Fruit fly (Drosophila melanogaster) whole organism, embryonic: ENCODE data around the gene CG7065.
A peak's percentile ranks its signal among the peaks of the same experiment; 100 is the strongest.

Experiments
- BEAF-32 ChIP-seq: fragments of 200-800 bp; sonication (Bioruptor generic); optimal IDR thresholded peaks from 3 replicates; lab custom pipeline; 2017; ENCODE audit warnings: missing biosample characterization, missing genetic modification characterization, mild to moderate bottlenecking, moderate library complexity, missing genetic modification reagents
- CG11093 ChIP-seq: fragments of 200-800 bp; sonication (Bioruptor generic); IDR thresholded peaks from 3 replicates; pipeline ENCODE4 v1.3.6; 2022; ENCODE audit warnings: missing biosample characterization, missing genetic modification characterization
- CG11504 ChIP-seq: fragments of 200-800 bp; sonication (Bioruptor generic); optimal IDR thresholded peaks from 3 replicates; lab custom pipeline; 2019; ENCODE audit warnings: missing biosample characterization, mild to moderate bottlenecking, missing genetic modification characterization, moderate library complexity
- CG11696 ChIP-seq: fragments of 200-800 bp; sonication (Bioruptor generic); IDR thresholded peaks from 2 replicates; pipeline ENCODE4 v1.3.6; 2022; ENCODE audit warnings: missing biosample characterization, missing genetic modification characterization
- CG1233 ChIP-seq: fragments of 200-800 bp; sonication (Bioruptor generic); optimal IDR thresholded peaks from 4 replicates; lab custom pipeline; 2018; ENCODE audit warnings: missing biosample characterization, mild to moderate bottlenecking, missing genetic modification characterization
- CG13296 ChIP-seq: fragments of 200-800 bp; sonication (Bioruptor generic); optimal IDR thresholded peaks from 3 replicates; lab custom pipeline; 2018; ENCODE audit warnings: missing biosample characterization, mild to moderate bottlenecking, missing genetic modification characterization
- CG14710 ChIP-seq: fragments of 200-800 bp; sonication (Bioruptor generic); optimal IDR thresholded peaks from 3 replicates; lab custom pipeline; 2019; ENCODE audit warnings: missing biosample characterization, mild to moderate bottlenecking, missing genetic modification characterization, moderate library complexity
- CG15514 ChIP-seq: fragments of 200-800 bp; sonication (Bioruptor generic); optimal IDR thresholded peaks from 3 replicates; lab custom pipeline; 2017; ENCODE audit warnings: missing biosample characterization, missing genetic modification characterization, mild to moderate bottlenecking, moderate library complexity, missing genetic modification reagents
- CG16863 ChIP-seq: fragments of 200-800 bp; sonication (Bioruptor generic); optimal IDR thresholded peaks from 3 replicates; lab custom pipeline; 2016; ENCODE audit warnings: missing biosample characterization, missing genetic modification characterization
- CG18599 ChIP-seq: fragments of 200-800 bp; sonication (Bioruptor generic); optimal IDR thresholded peaks from 3 replicates; lab custom pipeline; 2017; ENCODE audit warnings: missing biosample characterization, missing genetic modification characterization, mild to moderate bottlenecking, moderate library complexity, missing genetic modification reagents
- CG2116 ChIP-seq: fragments of 200-800 bp; sonication (Bioruptor generic); optimal IDR thresholded peaks from 3 replicates; lab custom pipeline; 2018; ENCODE audit warnings: missing biosample characterization, mild to moderate bottlenecking, missing genetic modification characterization
- CG33557 ChIP-seq: fragments of 200-800 bp; sonication (Bioruptor generic); optimal IDR thresholded peaks from 2 replicates; lab custom pipeline; 2019; ENCODE audit warnings: missing biosample characterization, mild to moderate bottlenecking, missing genetic modification characterization, moderate library complexity
- CG34422 ChIP-seq: fragments of 200-800 bp; sonication (Bioruptor generic); IDR thresholded peaks from 3 replicates; pipeline ENCODE4 v1.3.6; 2022; ENCODE audit warnings: missing biosample characterization, missing genetic modification characterization
- CG4854 ChIP-seq: fragments of 200-800 bp; sonication (Bioruptor generic); optimal IDR thresholded peaks from 2 replicates; lab custom pipeline; 2016; ENCODE audit warnings: missing biosample characterization, missing genetic modification characterization, inconsistent platforms
- CG7963 ChIP-seq: fragments of 200-800 bp; sonication (Bioruptor generic); IDR thresholded peaks from 3 replicates; pipeline ENCODE4 v1.3.6; 2022; ENCODE audit warnings: missing biosample characterization, missing genetic modification characterization; ENCODE audit not compliant: partially characterized antibody
- CoRest ChIP-seq: fragments of 200-800 bp; sonication (Bioruptor generic); optimal IDR thresholded peaks from 3 replicates; lab custom pipeline; 2018; ENCODE audit warnings: missing biosample characterization, mild to moderate bottlenecking, missing genetic modification characterization, moderate library complexity
- D19B ChIP-seq: fragments of 200-800 bp; sonication (Bioruptor generic); optimal IDR thresholded peaks from 2 replicates; lab custom pipeline; 2017; ENCODE audit warnings: missing biosample characterization, mild to moderate bottlenecking, missing genetic modification characterization
- Dref ChIP-seq: fragments of 200-800 bp; sonication (Bioruptor generic); IDR thresholded peaks from 2 replicates; pipeline ENCODE4 v1.3.6; 2022; ENCODE audit warnings: missing biosample characterization, missing genetic modification characterization
- Fer1 ChIP-seq: fragments of 200-800 bp; sonication (Bioruptor generic); optimal IDR thresholded peaks from 2 replicates; lab custom pipeline; 2017; ENCODE audit warnings: missing biosample characterization, mild to moderate bottlenecking, missing genetic modification characterization
- H2.0 ChIP-seq: fragments of 200-800 bp; sonication (Bioruptor generic); IDR thresholded peaks from 2 replicates; pipeline ENCODE4 v1.3.6; 2022; ENCODE audit warnings: missing biosample characterization, missing genetic modification characterization
- HLH3B ChIP-seq: fragments of 200-800 bp; sonication (Bioruptor generic); IDR thresholded peaks from 2 replicates; pipeline ENCODE4 v1.3.6; 2022; ENCODE audit warnings: missing biosample characterization, missing genetic modification characterization
- Lim3 ChIP-seq: fragments of 200-800 bp; sonication (Bioruptor generic); IDR thresholded peaks from 2 replicates; pipeline ENCODE4 v1.3.6; 2022; ENCODE audit warnings: missing biosample characterization, missing genetic modification characterization
- MESR4 ChIP-seq: fragments of 200-800 bp; sonication (Bioruptor generic); optimal IDR thresholded peaks from 2 replicates; lab custom pipeline; 2018; ENCODE audit warnings: missing biosample characterization, mild to moderate bottlenecking, missing genetic modification characterization, moderate library complexity
- MTF-1 ChIP-seq: fragments of 200-800 bp; sonication (Bioruptor generic); optimal IDR thresholded peaks from 2 replicates; lab custom pipeline; 2018; ENCODE audit warnings: missing biosample characterization, mild to moderate bottlenecking, missing genetic modification characterization, borderline replicate concordance
- Max ChIP-seq: fragments of 200-800 bp; sonication (Bioruptor generic); optimal IDR thresholded peaks from 2 replicates; lab custom pipeline; 2016; ENCODE audit warnings: missing biosample characterization, mild to moderate bottlenecking, missing genetic modification characterization
- Nf-YB ChIP-seq: fragments of 200-800 bp; sonication (Bioruptor generic); optimal IDR thresholded peaks from 3 replicates; lab custom pipeline; 2019; ENCODE audit warnings: missing biosample characterization, mild to moderate bottlenecking, missing genetic modification characterization, moderate library complexity
- Optix ChIP-seq: fragments of 200-800 bp; sonication (Bioruptor generic); IDR thresholded peaks from 3 replicates; pipeline ENCODE4 v1.3.6; 2022; ENCODE audit warnings: missing biosample characterization, missing genetic modification characterization
- Ravus ChIP-seq: fragments of 200-800 bp; sonication (Bioruptor generic); IDR thresholded peaks from 2 replicates; pipeline ENCODE4 v1.3.6; 2022; ENCODE audit warnings: missing biosample characterization, missing genetic modification characterization
- Sin3A ChIP-seq: fragments of >200 bp; optimal IDR thresholded peaks from 2 replicates; lab custom pipeline; 2018
- Sox100B ChIP-seq: fragments of 200-800 bp; sonication (Bioruptor generic); optimal IDR thresholded peaks from 3 replicates; lab custom pipeline; 2018; ENCODE audit warnings: missing biosample characterization, mild to moderate bottlenecking, missing genetic modification characterization
- Ssrp ChIP-seq: fragments of 200-800 bp; sonication (Bioruptor generic); optimal IDR thresholded peaks from 2 replicates; lab custom pipeline; 2018; ENCODE audit warnings: missing biosample characterization, mild to moderate bottlenecking, missing genetic modification characterization, moderate library complexity
- Xbp1 ChIP-seq: fragments of 200-800 bp; sonication (Bioruptor generic); optimal IDR thresholded peaks from 3 replicates; lab custom pipeline; 2016; ENCODE audit warnings: missing biosample characterization, mild to moderate bottlenecking, missing genetic modification characterization
- YL-1 ChIP-seq: fragments of 200-800 bp; sonication (Bioruptor generic); optimal IDR thresholded peaks from 3 replicates; lab custom pipeline; 2017; ENCODE audit warnings: missing biosample characterization, mild to moderate bottlenecking, missing genetic modification characterization
- bbx ChIP-seq: fragments of 200-800 bp; sonication (Bioruptor generic); IDR thresholded peaks from 2 replicates; pipeline ENCODE4 v1.3.6; 2022; ENCODE audit warnings: missing biosample characterization, missing genetic modification characterization; ENCODE audit not compliant: partially characterized antibody
- btn ChIP-seq: fragments of 200-800 bp; sonication (Bioruptor generic); optimal IDR thresholded peaks from 2 replicates; lab custom pipeline; 2016; ENCODE audit warnings: missing biosample characterization, missing genetic modification characterization
- gem ChIP-seq: fragments of 200-800 bp; sonication (Bioruptor generic); optimal IDR thresholded peaks from 2 replicates; lab custom pipeline; 2019; ENCODE audit warnings: missing biosample characterization, mild to moderate bottlenecking, missing genetic modification characterization, moderate library complexity
- grn ChIP-seq: fragments of 200-800 bp; sonication (Bioruptor generic); optimal IDR thresholded peaks from 3 replicates; lab custom pipeline; 2017; ENCODE audit warnings: missing biosample characterization, missing genetic modification characterization
- her ChIP-seq: fragments of 200-800 bp; sonication (Bioruptor generic); optimal IDR thresholded peaks from 2 replicates; lab custom pipeline; 2016; ENCODE audit warnings: missing biosample characterization, missing genetic modification characterization
- kah ChIP-seq: fragments of 200-800 bp; sonication (Bioruptor generic); optimal IDR thresholded peaks from 2 replicates; lab custom pipeline; 2018; ENCODE audit warnings: missing biosample characterization, mild to moderate bottlenecking, missing genetic modification characterization
- lmd ChIP-seq: fragments of 200-800 bp; sonication (Bioruptor generic); IDR thresholded peaks from 2 replicates; pipeline ENCODE4 v1.3.6; 2022; ENCODE audit warnings: missing biosample characterization, missing genetic modification characterization
- oc ChIP-seq: fragments of 200-800 bp; sonication (Bioruptor generic); optimal IDR thresholded peaks from 2 replicates; lab custom pipeline; 2018; ENCODE audit warnings: missing biosample characterization, mild to moderate bottlenecking, missing genetic modification characterization, moderate library complexity
- odd ChIP-seq: fragments of 200-800 bp; sonication (Bioruptor generic); optimal IDR thresholded peaks from 2 replicates; lab custom pipeline; 2017; ENCODE audit warnings: missing biosample characterization, mild to moderate bottlenecking, missing genetic modification characterization
- org-1 ChIP-seq: fragments of 200-800 bp; sonication (Bioruptor generic); optimal IDR thresholded peaks from 2 replicates; lab custom pipeline; 2017; ENCODE audit warnings: missing biosample characterization, missing genetic modification characterization
- prd ChIP-seq, 3 experiments: fragments of >200 bp in 2 of 3; fragments of 200-800 bp in 1 of 3; sonication (Bioruptor generic) in 1 of 3; optimal IDR thresholded peaks in 2 of 3; IDR thresholded peaks in 1 of 3; 2 replicates in 2 of 3; 3 replicates in 1 of 3; pipeline versions ENCODE4 v1.3.6 to Lab custom; 2017 to 2022; ENCODE audit warnings: missing biosample characterization in 1 of 3, missing genetic modification characterization in 1 of 3
- sob ChIP-seq: fragments of 200-800 bp; sonication (Bioruptor generic); IDR thresholded peaks from 2 replicates; pipeline ENCODE4 v1.3.6; 2022; ENCODE audit warnings: missing biosample characterization, missing genetic modification characterization
- stwl ChIP-seq: fragments of 200-800 bp; sonication (Bioruptor generic); optimal IDR thresholded peaks from 3 replicates; lab custom pipeline; 2018; ENCODE audit warnings: missing biosample characterization, mild to moderate bottlenecking, missing genetic modification characterization, moderate library complexity
- tgo ChIP-seq: fragments of 200-800 bp; sonication (Bioruptor generic); IDR thresholded peaks from 3 replicates; pipeline ENCODE4 v1.3.6; 2022; ENCODE audit warnings: missing biosample characterization, missing genetic modification characterization
- tll ChIP-seq, 2 experiments: fragments of 200-800 bp in 1 of 2; fragments of >200 bp in 1 of 2; sonication (Bioruptor generic) in 1 of 2; optimal IDR thresholded peaks; 2 replicates each; lab custom pipeline; 2017 to 2019; ENCODE audit warnings: missing biosample characterization in 2 of 2, missing genetic modification characterization in 2 of 2, mild to moderate bottlenecking in 1 of 2, moderate library complexity in 1 of 2
- tna ChIP-seq: fragments of 200-800 bp; sonication (Bioruptor generic); IDR thresholded peaks from 2 replicates; pipeline ENCODE4 v1.3.6; 2022; ENCODE audit warnings: missing biosample characterization, missing genetic modification characterization; ENCODE audit not compliant: partially characterized antibody
- vfl ChIP-seq: fragments of 200-800 bp; sonication (Bioruptor generic); optimal IDR thresholded peaks from 2 replicates; lab custom pipeline; 2016; ENCODE audit warnings: missing biosample characterization, missing genetic modification characterization

Gene CG7065

DNA sequence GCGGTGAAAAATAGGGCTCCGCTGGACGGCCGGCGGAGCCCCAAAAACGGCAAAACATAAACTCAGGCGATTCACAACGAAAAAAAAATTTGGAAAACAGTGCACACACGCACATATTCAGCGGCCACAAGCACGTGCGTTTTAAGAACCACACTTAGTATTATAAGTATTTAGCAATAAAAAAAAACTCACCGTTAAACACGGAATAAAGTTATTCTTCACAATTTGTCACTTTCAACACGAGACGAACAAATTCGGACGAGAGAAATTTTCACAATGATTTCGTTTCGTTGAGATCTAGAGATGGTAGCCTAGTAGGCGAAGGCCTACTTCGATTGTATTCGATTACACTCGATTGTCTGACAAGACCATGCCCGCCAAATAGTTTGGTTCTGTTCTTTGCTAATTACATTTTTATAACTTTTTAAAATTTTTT is 14.1 kb downstream of the CG7065 start, which contains the start of gene His3.3B (continued):
- TF ChIP-seq YL-1 (GFP tag; lab: Kevin White, UChicago) (peak; percentile 71), D19B (no peak), CG13296 (peak; percentile 41), lmd (GFP tag; lab: Robert Waterston, UW) (no peak), CG11504 (tag; lab: Kevin White, UChicago) (no peak), Ravus (GFP tag; lab: Robert Waterston, UW) (no peak), CG11093 (GFP tag; lab: Robert Waterston, UW) (no peak), HLH3B (GFP tag; lab: Robert Waterston, UW) (no peak), Sox100B (GFP tag; lab: Kevin White, UChicago) (no peak), CG34422 (peak; percentile 54; the same call in 1 of the 3 replicates), Ssrp (tag; lab: Kevin White, UChicago) (no peak), CG16863 (GFP tag; lab: Kevin White, UChicago) (peak; percentile 4), Fer1 (GFP tag; lab: Kevin White, UChicago) (peak; percentile 70), CG15514 (GFP tag; lab: Kevin White, UChicago) (peak; percentile 64), her (GFP tag; lab: Kevin White, UChicago) (no peak), CG33557 (GFP tag; lab: Kevin White, UChicago) (peak; percentile 11), MTF-1 (GFP tag; lab: Kevin White, UChicago) (no peak), CG4854 (GFP tag; lab: Kevin White, UChicago) (peak; percentile 5), Optix (no peak), Xbp1 (GFP tag; lab: Kevin White, UChicago) (peak; percentile 7), prd (optimal IDR thresholded peaks at IDR 0.05; lab: Kevin White, UChicago) (no peak), prd (GFP tag; IDR thresholded peaks at IDR 0.05; lab: Robert Waterston, UW) (no peak), CG1233 (GFP tag; lab: Kevin White, UChicago) (no peak), odd (GFP tag; lab: Kevin White, UChicago) (peak; percentile 22), btn (GFP tag; lab: Kevin White, UChicago) (no peak), CG18599 (GFP tag; lab: Kevin White, UChicago) (peak; percentile 38), grn (GFP tag; lab: Kevin White, UChicago) (no peak), sob (GFP tag; lab: Robert Waterston, UW) (no peak), CoRest (tag; lab: Kevin White, UChicago) (no peak), tgo (no peak; the same call in 2 of the 3 replicates), Max (GFP tag; lab: Kevin White, UChicago) (peak; percentile 7), kah (peak; percentile 12), vfl (GFP tag; lab: Kevin White, UChicago) (no peak), gem (no peak)
- TF ChIP-seq, all 482 proteins: peak for 108

- TF ChIP-seq Lim3 (GFP tag; lab: Robert Waterston, UW) (no peak), stwl (peak; percentile 54), CG14710 (tag; lab: Kevin White, UChicago) (peak; percentile 12), gem (no peak), Nf-YB (GFP tag; lab: Kevin White, UChicago) (no peak), odd (GFP tag; lab: Kevin White, UChicago) (no peak), tna (no peak), H2.0 (no peak), Dref (peak; percentile 67), CG7963 (GFP tag; lab: Robert Waterston, UW) (no peak), tll (GFP tag; optimal IDR thresholded peaks at IDR 0.05; lab: Kevin White, UChicago) (no peak), CG11696 (GFP tag; lab: Robert Waterston, UW) (no peak), MESR4 (GFP tag; lab: Kevin White, UChicago) (peak; percentile 28), oc (no peak), org-1 (GFP tag; lab: Kevin White, UChicago) (no peak), Sin3A (lab: Kevin White, UChicago) (peak; percentile 24), BEAF-32 (GFP tag; lab: Kevin White, UChicago) (peak; percentile 61), CG2116 (GFP tag; lab: Kevin White, UChicago) (peak; percentile 40), bbx (GFP tag; lab: Robert Waterston, UW) (0 out of 2 replicates have a peak, but pooled peaks have one; percentile 25)
These were observed 16.1 kb downstream of the CG7065 start, which contains the start of the genes Ost48 and Dlip1 for dm6 chrX:9158366-9158765. Gene Ost48 (minus strand): TSS chrX:9158515. Gene Dlip1 (plus strand): TSS chrX:9158622.
